Fruit fly (Drosophila melanogaster): ENCODE results near the gene org-1.

The org-1 gene

dm6 chrX:8468962-8469459 lies 14.1 kb upstream of the org-1 start, which contains the start of gene CG12116:
Gene CG12116, minus strand, starts transcription at chrX:8469012.
- TF ChIP-seq CG14655 (GFP tag; optimal IDR thresholded peaks at IDR 0.05) (no peak), CG9948 (tag; optimal IDR thresholded peaks at IDR 0.05) (no peak), CG10348 (GFP tag; IDR thresholded peaks at IDR 0.05) (no peak), CG8159 (tag; optimal IDR thresholded peaks at IDR 0.05) (no peak), CG34367 (tag; optimal IDR thresholded peaks at IDR 0.05) (no peak), Ets98B (GFP tag; IDR thresholded peaks at IDR 0.05) (no peak), Pif1B (GFP tag; optimal IDR thresholded peaks at IDR 0.05) (no peak), D1 (tag; optimal IDR thresholded peaks at IDR 0.05) (no peak), CG17806 (tag; optimal IDR thresholded peaks at IDR 0.05) (no peak), CG15710 (tag; optimal IDR thresholded peaks at IDR 0.05) (no peak), CG12605 (GFP tag; IDR thresholded peaks at IDR 0.05) (no peak), CG13204 (GFP tag; optimal IDR thresholded peaks at IDR 0.05) (no peak), CG32121 (GFP tag; IDR thresholded peaks at IDR 0.05) (no peak), EcR (GFP tag; optimal IDR thresholded peaks at IDR 0.05) (no peak), Pif1A (GFP tag; optimal IDR thresholded peaks at IDR 0.05) (no peak), Snoo (tag; optimal IDR thresholded peaks at IDR 0.05) (no peak), CG8301 (tag; optimal IDR thresholded peaks at IDR 0.05) (no peak), rn (GFP tag; IDR thresholded peaks at IDR 0.05) (no peak), gl (tag; optimal IDR thresholded peaks at IDR 0.05) (no peak)

- TF ChIP-seq EcR (GFP tag; optimal IDR thresholded peaks at IDR 0.05): no peak
- TF ChIP-seq rn (GFP tag; IDR thresholded peaks at IDR 0.05): no peak
- no peak for TF ChIP-seq CG4496 (GFP tag; IDR thresholded peaks at IDR 0.05)
- no peak for TF ChIP-seq CG32121 (GFP tag; IDR thresholded peaks at IDR 0.05)
- no peak for TF ChIP-seq CG14655 (GFP tag; optimal IDR thresholded peaks at IDR 0.05)
Observed at dm6 chrX:8466729-8467215, 11.9 kb upstream of the org-1 start.

- TF ChIP-seq gl (tag; optimal IDR thresholded peaks at IDR 0.05) (peak; percentile 83), CG12605 (GFP tag; IDR thresholded peaks at IDR 0.05) (peak; percentile 92), Snoo (tag; optimal IDR thresholded peaks at IDR 0.05) (peak; percentile 92), CG8159 (tag; optimal IDR thresholded peaks at IDR 0.05) (peak; percentile 95), Pif1B (GFP tag; optimal IDR thresholded peaks at IDR 0.05) (peak; percentile 93), CG13204 (GFP tag; optimal IDR thresholded peaks at IDR 0.05) (peak; percentile 85), CG15710 (tag; optimal IDR thresholded peaks at IDR 0.05) (peak; percentile 94), CG34367 (tag; optimal IDR thresholded peaks at IDR 0.05) (peak; percentile 92), CG9948 (tag; optimal IDR thresholded peaks at IDR 0.05) (peak; percentile 91), D1 (tag; optimal IDR thresholded peaks at IDR 0.05) (peak; percentile 80), CG14655 (GFP tag; optimal IDR thresholded peaks at IDR 0.05) (peak; percentile 91), rn (GFP tag; IDR thresholded peaks at IDR 0.05) (peak; percentile 72), fd96Ca (GFP tag; IDR thresholded peaks at IDR 0.05) (peak; percentile 89), CG32121 (GFP tag; IDR thresholded peaks at IDR 0.05) (peak; percentile 93), CG8301 (tag; optimal IDR thresholded peaks at IDR 0.05) (peak; percentile 91), CG17806 (tag; optimal IDR thresholded peaks at IDR 0.05) (peak; percentile 92), Ets98B (GFP tag; IDR thresholded peaks at IDR 0.05) (peak; percentile 95), Pif1A (GFP tag; optimal IDR thresholded peaks at IDR 0.05) (peak; percentile 93), CG10348 (GFP tag; IDR thresholded peaks at IDR 0.05) (no peak), EcR (GFP tag; optimal IDR thresholded peaks at IDR 0.05) (peak; percentile 64), CG4496 (GFP tag; IDR thresholded peaks at IDR 0.05) (peak; percentile 96)
Observed at dm6 chrX:8464378-8465036, 9.6 kb upstream of the org-1 start, which contains the start of gene Sptr. Gene Sptr, minus strand, starts transcription at chrX:8464438.

- peak; percentile 1 for TF ChIP-seq D1 (tag; optimal IDR thresholded peaks at IDR 0.05)
- no peak for TF ChIP-seq Pif1B (GFP tag; optimal IDR thresholded peaks at IDR 0.05)
Observed at dm6 chrX:8461147-8461546, 6.3 kb upstream of the org-1 start, which contains the start of gene Es2. Gene Es2, plus strand, starts transcription at chrX:8461479.

dm6 chrX:8460686-8461085 lies 5.8 kb upstream of the org-1 start, which contains the start of gene CG15347:
Gene CG15347, minus strand, starts transcription at chrX:8460898.
- no peak for TF ChIP-seq CG13204 (GFP tag; optimal IDR thresholded peaks at IDR 0.05)
- TF ChIP-seq fd96Ca (GFP tag; IDR thresholded peaks at IDR 0.05): no peak
- no peak for TF ChIP-seq CG4496 (GFP tag; IDR thresholded peaks at IDR 0.05)
- TF ChIP-seq Pif1B (GFP tag; optimal IDR thresholded peaks at IDR 0.05): no peak
- no peak for TF ChIP-seq CG34367 (tag; optimal IDR thresholded peaks at IDR 0.05)
- TF ChIP-seq CG9948 (tag; optimal IDR thresholded peaks at IDR 0.05): no peak
- TF ChIP-seq CG17806 (tag; optimal IDR thresholded peaks at IDR 0.05): no peak
- TF ChIP-seq D1 (tag; optimal IDR thresholded peaks at IDR 0.05): no peak
- TF ChIP-seq Ets98B (GFP tag; IDR thresholded peaks at IDR 0.05): no peak
- no peak for TF ChIP-seq Snoo (tag; optimal IDR thresholded peaks at IDR 0.05)
- no peak for TF ChIP-seq CG10348 (GFP tag; IDR thresholded peaks at IDR 0.05)
- TF ChIP-seq gl (tag; optimal IDR thresholded peaks at IDR 0.05): no peak
- TF ChIP-seq CG15710 (tag; optimal IDR thresholded peaks at IDR 0.05): no peak
- no peak for TF ChIP-seq CG8159 (tag; optimal IDR thresholded peaks at IDR 0.05)
- TF ChIP-seq Pif1A (GFP tag; optimal IDR thresholded peaks at IDR 0.05): no peak
- TF ChIP-seq rn (GFP tag; IDR thresholded peaks at IDR 0.05): no peak

dm6 chrX:8460232-8460631 lies 5.4 kb upstream of the org-1 start:
- no peak for TF ChIP-seq Snoo (tag; optimal IDR thresholded peaks at IDR 0.05)
- no peak for TF ChIP-seq Pif1A (GFP tag; optimal IDR thresholded peaks at IDR 0.05)
- no peak for TF ChIP-seq CG13204 (GFP tag; optimal IDR thresholded peaks at IDR 0.05)
- TF ChIP-seq CG8301 (tag; optimal IDR thresholded peaks at IDR 0.05): no peak
- TF ChIP-seq CG4496 (GFP tag; IDR thresholded peaks at IDR 0.05): no peak
- TF ChIP-seq fd96Ca (GFP tag; IDR thresholded peaks at IDR 0.05): no peak
- TF ChIP-seq Pif1B (GFP tag; optimal IDR thresholded peaks at IDR 0.05): no peak
- TF ChIP-seq EcR (GFP tag; optimal IDR thresholded peaks at IDR 0.05): no peak
- no peak for TF ChIP-seq CG17806 (tag; optimal IDR thresholded peaks at IDR 0.05)
- no peak for TF ChIP-seq CG9948 (tag; optimal IDR thresholded peaks at IDR 0.05)
- TF ChIP-seq CG32121 (GFP tag; IDR thresholded peaks at IDR 0.05): no peak
- no peak for TF ChIP-seq rn (GFP tag; IDR thresholded peaks at IDR 0.05)
- TF ChIP-seq CG8159 (tag; optimal IDR thresholded peaks at IDR 0.05): no peak
- TF ChIP-seq gl (tag; optimal IDR thresholded peaks at IDR 0.05): no peak
